Worm (Caenorhabditis elegans): Measurements from ENCODE around the gene larp-1.

ce11 chrIII:4961281-4961680 is 56.2 kb downstream of the larp-1 start:
- TF ChIP-seq fkh-10 (GFP tag; optimal IDR thresholded peaks at IDR 0.05) (no peak), nhr-237 (tag; optimal IDR thresholded peaks at IDR 0.05) (no peak), nhr-20 (tag; optimal IDR thresholded peaks at IDR 0.05) (no peak), ceh-82 (tag; optimal IDR thresholded peaks at IDR 0.05) (no peak), egl-27 (tag; optimal IDR thresholded peaks at IDR 0.05) (no peak), egl-13 (tag; optimal IDR thresholded peaks at IDR 0.05) (no peak)

Data from whole organism, L1 larva.